Worm (Caenorhabditis elegans) whole organism, young adult: Measurements from ENCODE around the gene F48C5.2.

Source experiments
- F37B4.10 ChIP-seq: fragments of 200-800 bp; sonication (Bioruptor generic); IDR thresholded peaks from 2 replicates; pipeline ENCODE4 v1.3.6; 2022; ENCODE audit warnings: missing genetic modification characterization, missing compliant biosample characterization
- F49E8.2 ChIP-seq: sonication (generic microtip); optimal IDR thresholded peaks from 3 replicates; lab custom pipeline; 2017; ENCODE audit warnings: missing genetic modification characterization, mild to moderate bottlenecking, missing compliant biosample characterization, antibody characterized with exemption, moderate library complexity; ENCODE audit not compliant: insufficient read depth
- efl-1 ChIP-seq: fragments of 150-350 bp; optimal IDR thresholded peaks from 2 replicates; lab custom pipeline; 2014; ENCODE audit warnings: missing biosample characterization, missing genetic modification reagents, missing genetic modification characterization
- pbrm-1 ChIP-seq: fragments of 200-800 bp; sonication (Bioruptor generic); IDR thresholded peaks from 2 replicates; pipeline ENCODE4 v1.3.6; 2022; ENCODE audit warnings: missing genetic modification reagents, missing genetic modification characterization, missing compliant biosample characterization

DNA sequence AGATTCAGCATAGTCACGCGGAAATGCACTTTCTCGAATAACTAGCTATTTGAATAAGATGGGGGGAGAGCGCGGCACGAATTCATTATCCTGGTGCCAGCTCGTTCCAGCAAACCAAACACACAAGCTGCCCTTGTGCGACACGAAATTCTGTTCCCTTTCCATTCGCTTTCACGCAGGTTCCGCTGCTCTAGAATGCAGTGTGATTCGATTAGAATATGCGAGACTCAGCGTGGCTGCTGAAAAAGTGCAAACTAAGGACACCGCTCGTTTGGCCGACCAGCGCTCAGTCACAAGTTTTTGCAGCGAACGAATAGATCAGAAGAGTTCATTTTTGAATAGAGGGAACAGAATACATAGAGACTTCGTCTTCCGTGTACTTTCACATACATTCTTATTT, 28.0 kb upstream of the F48C5.2 start:
- TF ChIP-seq efl-1 (GFP tag; lab: Kevin White, UChicago) = no peak
- no peak for TF ChIP-seq F37B4.10 (GFP tag; lab: Robert Waterston, UW)
- TF ChIP-seq F49E8.2 (tag; lab: Kevin White, UChicago) = no peak
- TF ChIP-seq pbrm-1 (GFP tag; lab: Robert Waterston, UW) = 0 out of 2 replicates have a peak, but pooled peaks have one; percentile 24
